Worm (Caenorhabditis elegans) whole organism, L1 larva: ENCODE results near the gene F16G10.1.

Experiments used
- C04F5.9 ChIP-seq: sonication (generic microtip); optimal IDR thresholded peaks from 2 replicates; lab custom pipeline; 2016; ENCODE audit warnings: missing genetic modification characterization, missing compliant biosample characterization
- F16B12.6 ChIP-seq: fragments of 150-350 bp; optimal IDR thresholded peaks from 2 replicates; lab custom pipeline; 2014; ENCODE audit warnings: missing biosample characterization, missing genetic modification characterization
- aha-1 ChIP-seq: fragments of 150-350 bp; optimal IDR thresholded peaks from 2 replicates; lab custom pipeline; 2014; ENCODE audit warnings: missing biosample characterization, missing genetic modification characterization
- aly-2 ChIP-seq: fragments of 150-350 bp; optimal IDR thresholded peaks from 2 replicates; lab custom pipeline; 2014; ENCODE audit warnings: missing biosample characterization, missing genetic modification characterization
- blmp-1 ChIP-seq: fragments of 150-350 bp; optimal IDR thresholded peaks from 2 replicates; lab custom pipeline; 2014; ENCODE audit warnings: missing biosample characterization, missing genetic modification characterization
- ceh-63 ChIP-seq: fragments of 200-800 bp; sonication (Bioruptor generic); optimal IDR thresholded peaks from 2 replicates; lab custom pipeline; 2018; ENCODE audit warnings: mild to moderate bottlenecking, missing genetic modification characterization, missing compliant biosample characterization
- ceh-8 ChIP-seq: fragments of 200-800 bp; sonication (Bioruptor generic); optimal IDR thresholded peaks from 2 replicates; lab custom pipeline; 2018; ENCODE audit warnings: mild to moderate bottlenecking, missing genetic modification characterization, moderate library complexity, missing compliant biosample characterization
- ceh-82 ChIP-seq, 3 experiments: fragments of 150-350 bp in 1 of 3; sonication (generic microtip) in 2 of 3; optimal IDR thresholded peaks; 2 replicates each; lab custom pipeline; 2014 to 2017; ENCODE audit warnings: missing biosample characterization in 3 of 3, missing genetic modification characterization in 3 of 3
- ceh-88 ChIP-seq: fragments of 200-800 bp; sonication (Bioruptor generic); IDR thresholded peaks from 2 replicates; pipeline ENCODE4 v1.3.6; 2022; ENCODE audit warnings: missing genetic modification characterization, missing compliant biosample characterization
- dpl-1 ChIP-seq, 3 experiments: fragments of 150-350 bp in 2 of 3; sonication (generic microtip) in 1 of 3; optimal IDR thresholded peaks; 2 replicates each; lab custom pipeline; 2014 to 2017; ENCODE audit warnings: missing biosample characterization in 3 of 3, missing genetic modification characterization in 3 of 3, missing genetic modification reagents in 3 of 3
- efl-1 ChIP-seq, 4 experiments: fragments of 150-350 bp; optimal IDR thresholded peaks in 3 of 4; peaks in 1 of 4; 1 replicate in 1 of 4; 2 replicates in 3 of 4; lab custom pipeline; 2014; ENCODE audit warnings: missing biosample characterization in 2 of 4, missing genetic modification characterization in 2 of 4, missing genetic modification reagents in 2 of 4
- efl-3 ChIP-seq: fragments of 200-800 bp; sonication (Bioruptor generic); optimal IDR thresholded peaks from 2 replicates; lab custom pipeline; 2018; ENCODE audit warnings: mild to moderate bottlenecking, missing genetic modification characterization, missing compliant biosample characterization
- elt-2 ChIP-seq: sonication (generic microtip); optimal IDR thresholded peaks from 2 replicates; lab custom pipeline; 2016; ENCODE audit warnings: missing genetic modification characterization, mild to moderate bottlenecking, inconsistent platforms, missing compliant biosample characterization, missing genetic modification reagents
- elt-3 ChIP-seq, 6 experiments: fragments of 150-350 bp in 1 of 6; sonication (generic microtip); optimal IDR thresholded peaks; 2 replicates each; lab custom pipeline; 2017 to 2018; ENCODE audit warnings: missing biosample characterization in 6 of 6, missing genetic modification characterization in 6 of 6, inconsistent platforms in 1 of 6
- ets-5 ChIP-seq: fragments of 200-800 bp; sonication (Bioruptor generic); IDR thresholded peaks from 2 replicates; pipeline ENCODE4 v1.3.6; 2022; ENCODE audit warnings: missing genetic modification characterization, missing compliant biosample characterization
- fkh-4 ChIP-seq: sonication (generic microtip); optimal IDR thresholded peaks from 2 replicates; lab custom pipeline; 2016; ENCODE audit warnings: missing compliant biosample characterization, missing genetic modification characterization, borderline replicate concordance
- hlh-17 ChIP-seq: fragments of 200-800 bp; sonication (Bioruptor generic); optimal IDR thresholded peaks from 2 replicates; lab custom pipeline; 2018; ENCODE audit warnings: missing genetic modification characterization, mild to moderate bottlenecking, missing compliant biosample characterization, moderate library complexity, borderline replicate concordance
- hlh-4 ChIP-seq: sonication (generic microtip); optimal IDR thresholded peaks from 2 replicates; lab custom pipeline; 2016; ENCODE audit warnings: mild to moderate bottlenecking, missing genetic modification characterization, missing compliant biosample characterization
- jun-1 ChIP-seq: fragments of 150-350 bp; optimal IDR thresholded peaks from 2 replicates; lab custom pipeline; 2014; ENCODE audit warnings: missing biosample characterization, missing genetic modification reagents, missing genetic modification characterization
- lin-35 ChIP-seq, 2 experiments: fragments of 150-350 bp; optimal IDR thresholded peaks; 2 replicates each; lab custom pipeline; 2014; ENCODE audit warnings: missing biosample characterization in 2 of 2, missing genetic modification characterization in 2 of 2, missing genetic modification reagents in 2 of 2
- lsy-2 ChIP-seq, 2 experiments: fragments of 150-350 bp; optimal IDR thresholded peaks; 2 replicates each; lab custom pipeline; 2014; ENCODE audit warnings: missing biosample characterization in 2 of 2, missing genetic modification characterization in 2 of 2
- nhr-71 ChIP-seq: sonication (generic microtip); optimal IDR thresholded peaks from 2 replicates; lab custom pipeline; 2016; ENCODE audit warnings: mild to moderate bottlenecking, missing genetic modification characterization, moderate library complexity, missing compliant biosample characterization
- nhr-77 ChIP-seq: fragments of 150-350 bp; optimal IDR thresholded peaks from 2 replicates; lab custom pipeline; 2014; ENCODE audit warnings: missing biosample characterization, missing genetic modification characterization
- nhr-90 ChIP-seq: sonication (generic microtip); optimal IDR thresholded peaks from 2 replicates; lab custom pipeline; 2016; ENCODE audit warnings: mild to moderate bottlenecking, missing genetic modification characterization, missing compliant biosample characterization; ENCODE audit not compliant: poor library complexity
- pax-3 ChIP-seq: fragments of 200-800 bp; sonication (Bioruptor generic); optimal IDR thresholded peaks from 2 replicates; lab custom pipeline; 2018; ENCODE audit warnings: mild to moderate bottlenecking, missing genetic modification characterization, moderate library complexity, missing compliant biosample characterization
- skn-1 ChIP-seq: fragments of 150-350 bp; optimal IDR thresholded peaks from 2 replicates; lab custom pipeline; 2014; ENCODE audit warnings: missing biosample characterization, missing genetic modification characterization
- snpc-4 ChIP-seq: fragments of 150-350 bp; optimal IDR thresholded peaks from 2 replicates; lab custom pipeline; 2014; ENCODE audit warnings: missing biosample characterization, missing genetic modification characterization
- unc-130 ChIP-seq: fragments of 150-350 bp; optimal IDR thresholded peaks from 2 replicates; lab custom pipeline; 2017; ENCODE audit warnings: missing biosample characterization, missing genetic modification characterization, inconsistent platforms
- unc-98 ChIP-seq: fragments of 200-800 bp; sonication (Bioruptor generic); IDR thresholded peaks from 2 replicates; pipeline ENCODE4 v1.3.6; 2022; ENCODE audit warnings: missing genetic modification characterization, missing compliant biosample characterization
- vab-15 ChIP-seq: sonication (generic microtip); optimal IDR thresholded peaks from 2 replicates; lab custom pipeline; 2017; ENCODE audit warnings: missing genotype, mild to moderate bottlenecking, missing genetic modification characterization, missing compliant biosample characterization
- zag-1 ChIP-seq: fragments of 150-350 bp; optimal IDR thresholded peaks from 2 replicates; lab custom pipeline; 2014; ENCODE audit warnings: missing biosample characterization, missing genetic modification characterization
- ztf-11 ChIP-seq, 2 experiments: sonication (generic microtip); optimal IDR thresholded peaks; 2 replicates each; lab custom pipeline; 2016 to 2017; ENCODE audit warnings: missing genetic modification characterization in 2 of 2, missing biosample characterization in 1 of 2, missing compliant biosample characterization in 1 of 2
- ztf-4 ChIP-seq: fragments of 150-350 bp; optimal IDR thresholded peaks from 2 replicates; lab custom pipeline; 2014; ENCODE audit warnings: missing biosample characterization, missing genetic modification characterization

The F16G10.1 gene

DNA sequence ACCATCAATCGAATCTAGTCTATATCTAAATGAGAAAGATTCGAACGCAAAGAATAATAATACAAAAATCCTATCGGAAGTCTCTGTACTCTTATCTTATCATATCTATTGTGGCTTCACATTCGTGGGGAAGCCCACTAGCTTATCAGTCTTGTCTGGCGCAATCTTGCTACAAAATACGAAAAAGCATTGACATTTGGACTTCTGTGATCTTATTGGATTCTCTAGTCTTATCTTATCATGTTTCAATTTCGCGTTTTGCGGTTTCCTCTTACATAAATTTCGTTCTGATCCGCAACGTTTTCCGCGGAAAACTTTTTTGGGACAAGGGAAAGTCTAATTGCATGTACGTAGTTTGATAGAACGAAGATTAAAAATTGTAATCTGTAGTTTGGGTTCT, 4.3 kb upstream of the F16G10.1 start:
- TF ChIP-seq C04F5.9 (tag; lab: Kevin White, UChicago) = no peak
- peak; percentile 89 to 97 (median 91) for TF ChIP-seq elt-3 (tag; optimal IDR thresholded peaks at IDR 0.05; lab: Kevin White, UChicago)
- TF ChIP-seq skn-1 (tag; lab: Kevin White, UChicago) = no peak
- no peak for TF ChIP-seq ets-5 (GFP tag; lab: Robert Waterston, UW)
- no peak for TF ChIP-seq ztf-4
- no peak for TF ChIP-seq zag-1
- TF ChIP-seq ceh-88 (GFP tag; lab: Robert Waterston, UW) = no peak
- TF ChIP-seq blmp-1 (tag; lab: Kevin White, UChicago) = peak; percentile 92
- no peak for TF ChIP-seq aly-2 (tag; lab: Kevin White, UChicago)
- TF ChIP-seq nhr-77 (tag; lab: Kevin White, UChicago) = no peak
- TF ChIP-seq hlh-4 = no peak
- no peak for TF ChIP-seq efl-3 (GFP tag; lab: Kevin White, UChicago)
- TF ChIP-seq jun-1 (tag; lab: Kevin White, UChicago) = no peak
- TF ChIP-seq ceh-63 = no peak
- TF ChIP-seq pax-3 (tag; lab: Kevin White, UChicago) = no peak

DNA sequence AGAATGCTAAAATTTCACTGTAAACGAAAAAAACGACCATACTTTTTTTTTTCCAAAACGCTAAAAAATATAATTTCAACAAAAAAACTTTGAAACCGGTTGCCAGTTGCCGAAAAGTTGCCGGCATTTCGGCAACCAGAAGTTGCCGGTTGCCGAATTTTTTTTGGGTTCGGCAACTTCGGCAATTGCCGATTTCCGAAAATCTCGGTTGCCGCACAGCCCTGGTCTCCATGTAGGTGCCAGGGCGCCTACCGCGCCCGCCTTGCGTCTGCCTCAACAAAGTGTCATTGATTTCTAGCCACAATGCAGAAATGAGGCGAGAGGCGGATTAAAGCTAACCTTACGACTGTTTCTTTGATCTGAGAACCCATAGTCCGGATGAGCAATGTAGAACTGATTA, 7.0 kb downstream of the F16G10.1 start:
- no peak for TF ChIP-seq ceh-8
- no peak for TF ChIP-seq ceh-63
- TF ChIP-seq aha-1 (tag; lab: Kevin White, UChicago) = no peak

ce11 chrII:2411555-2411954, 7.5 kb downstream of the F16G10.1 start:
- no peak for TF ChIP-seq efl-1 (optimal IDR thresholded peaks at IDR 0.05; lab: Kevin White, UChicago)
- peak in 1 of 2 experiments; percentile 55 for TF ChIP-seq efl-1 (GFP tag; optimal IDR thresholded peaks at IDR 0.05 in 1 of 2; lab: Kevin White, UChicago)
- TF ChIP-seq ztf-11 (tag; optimal IDR thresholded peaks at IDR 0.05; lab: Kevin White, UChicago) = no peak
- no peak for TF ChIP-seq hlh-17 (GFP tag; lab: Kevin White, UChicago)
- no peak for TF ChIP-seq unc-98 (GFP tag; lab: Robert Waterston, UW)

ce11 chrII:2412649-2413048, 8.6 kb downstream of the F16G10.1 start, which contains the start of gene fbxa-182:
Gene fbxa-182 (minus strand): TSS chrII:2412749.
- TF ChIP-seq elt-2 = peak; percentile 10
- no peak for TF ChIP-seq unc-130 (tag; lab: Kevin White, UChicago)

DNA sequence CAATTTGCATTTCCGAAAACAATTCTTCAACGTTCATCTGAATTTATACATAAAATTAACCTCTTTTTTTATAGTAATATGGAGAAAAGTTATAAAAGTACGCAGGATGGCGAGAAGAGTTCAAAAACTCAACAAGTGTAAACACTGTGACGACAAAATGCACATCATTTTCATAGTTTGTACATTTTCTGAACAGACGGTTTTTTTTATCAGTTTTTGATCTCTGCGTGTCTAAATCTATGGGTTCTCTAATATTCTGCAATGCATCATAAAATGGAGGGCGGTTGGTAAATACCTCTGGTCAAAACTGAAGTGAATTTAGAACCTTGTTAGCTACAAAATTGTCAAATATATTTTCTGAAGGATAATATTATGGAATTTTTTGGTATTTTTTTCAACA, 11.4 kb downstream of the F16G10.1 start, which contains the start of gene fbxa-4:
Gene fbxa-4 (minus strand): TSS at position 93 of the 400 bp plus-strand sequence.
- TF ChIP-seq vab-15 (tag; lab: Kevin White, UChicago) = no peak
- TF ChIP-seq lsy-2 (tag; optimal IDR thresholded peaks at IDR 0.05; lab: Kevin White, UChicago) = peak in 1 of 2 experiments; percentile 15
- TF ChIP-seq nhr-90 (tag; lab: Kevin White, UChicago) = peak; percentile 11
- no peak for TF ChIP-seq nhr-71
- TF ChIP-seq elt-2 = peak; percentile 65
- TF ChIP-seq dpl-1 (GFP tag; optimal IDR thresholded peaks at IDR 0.05; lab: Kevin White, UChicago) = peak in 1 of 3 experiments; percentile 4
- no peak for TF ChIP-seq hlh-4
- no peak for TF ChIP-seq elt-3 (tag; optimal IDR thresholded peaks at IDR 0.05; lab: Kevin White, UChicago)
- TF ChIP-seq fkh-4 = no peak
- TF ChIP-seq ztf-11 (tag; optimal IDR thresholded peaks at IDR 0.05; lab: Kevin White, UChicago) = no peak
- TF ChIP-seq efl-1 (optimal IDR thresholded peaks at IDR 0.05; lab: Kevin White, UChicago) = peak in 1 of 2 experiments; percentile 27
- TF ChIP-seq efl-1 (GFP tag; optimal IDR thresholded peaks at IDR 0.05 in 1 of 2; lab: Kevin White, UChicago) = peak in 1 of 2 experiments; percentile 35
- no peak for TF ChIP-seq snpc-4
- TF ChIP-seq lin-35 (GFP tag; optimal IDR thresholded peaks at IDR 0.05; lab: Kevin White, UChicago) = peak in 1 of 2 experiments; percentile 51
- peak; percentile 44 for TF ChIP-seq F16B12.6 (tag; lab: Kevin White, UChicago)
- TF ChIP-seq ceh-82 (tag; optimal IDR thresholded peaks at IDR 0.05; lab: Kevin White, UChicago) = no peak
